Fruit fly (Drosophila melanogaster): Measurements from ENCODE around the gene eIF2A.

DNA sequence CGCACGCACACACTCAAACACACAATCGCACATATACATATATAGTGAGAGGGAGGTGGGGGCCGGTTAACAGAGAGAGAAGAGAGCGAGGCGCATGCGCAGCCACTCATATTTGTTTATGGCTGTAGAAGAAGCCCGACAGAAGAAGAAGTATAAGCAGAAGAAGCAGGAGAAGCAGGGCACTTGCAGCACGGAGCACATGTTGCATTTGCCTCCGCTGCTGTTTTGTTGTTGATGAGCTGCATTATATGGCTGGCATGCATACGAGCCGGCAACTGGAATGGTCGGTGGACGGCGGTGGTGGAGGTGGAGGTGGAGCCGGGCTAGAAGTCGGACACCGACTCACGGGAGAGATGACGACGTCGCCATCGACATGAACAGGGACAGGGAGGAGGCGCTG is 24.1 kb upstream of the eIF2A start:
- TF ChIP-seq Ets98B (GFP tag; IDR thresholded peaks at IDR 0.05) (no peak), CG12605 (GFP tag; IDR thresholded peaks at IDR 0.05) (no peak), CG15710 (tag; optimal IDR thresholded peaks at IDR 0.05) (no peak), CG17806 (tag; optimal IDR thresholded peaks at IDR 0.05) (no peak), CG13204 (GFP tag; optimal IDR thresholded peaks at IDR 0.05) (peak; percentile 61)

All from whole organism, pupa.